Fruit fly (Drosophila melanogaster): ENCODE results near the gene CG6761.
A peak's percentile ranks its signal among the peaks of the same experiment; 100 is the strongest.

Gene CG6761

DNA sequence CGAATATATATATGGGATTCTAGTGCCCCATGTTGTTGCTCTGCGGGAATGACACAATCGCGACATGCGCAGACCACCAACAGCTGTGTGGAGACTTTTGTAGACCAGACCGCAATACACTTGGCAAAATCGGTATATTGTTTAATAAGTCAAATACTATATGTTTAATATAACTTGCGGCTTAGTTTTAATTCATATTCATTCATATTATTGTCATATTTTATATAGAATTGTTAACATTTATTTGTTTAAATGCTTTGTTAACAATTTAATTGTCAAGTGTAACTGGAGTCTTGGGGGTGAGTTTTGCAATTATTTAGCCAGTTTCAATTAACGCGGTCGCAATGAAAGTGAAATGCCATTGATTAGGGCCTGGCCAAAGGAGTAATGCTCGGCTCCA, 36.2 kb upstream of the CG6761 start (continued):
- TF ChIP-seq ac (GFP tag; optimal IDR thresholded peaks at IDR 0.05) = no peak
- no peak for TF ChIP-seq CG7928 (GFP tag; optimal IDR thresholded peaks at IDR 0.05)
- TF ChIP-seq D19A (tag; optimal IDR thresholded peaks at IDR 0.05) = no peak
- peak; percentile 54; the same call in 1 of the 2 replicates for TF ChIP-seq CG31441 (GFP tag; IDR thresholded peaks at IDR 0.05)
- peak; percentile 8 for TF ChIP-seq Sox102F (GFP tag; optimal IDR thresholded peaks at IDR 0.05)
- TF ChIP-seq CG17385 (GFP tag; optimal IDR thresholded peaks at IDR 0.05) = no peak
- TF ChIP-seq CG3281 (GFP tag; optimal IDR thresholded peaks at IDR 0.05) = peak; percentile 6
- peak; percentile 52 for TF ChIP-seq row (GFP tag; IDR thresholded peaks at IDR 0.05)
- TF ChIP-seq CG11456 (GFP tag; IDR thresholded peaks at IDR 0.05) = no peak
- peak; percentile 35; the same call in 1 of the 2 replicates for TF ChIP-seq E2f1 (GFP tag; IDR thresholded peaks at IDR 0.05)
- no peak for TF ChIP-seq CG9437 (GFP tag; optimal IDR thresholded peaks at IDR 0.05)
- peak; percentile 42 for TF ChIP-seq CG18599 (GFP tag; optimal IDR thresholded peaks at IDR 0.05)
- TF ChIP-seq Hmr (GFP tag; optimal IDR thresholded peaks at IDR 0.05) = peak; percentile 46
- TF ChIP-seq az2 (GFP tag; optimal IDR thresholded peaks at IDR 0.05) = no peak
- TF ChIP-seq CG13123 (GFP tag; optimal IDR thresholded peaks at IDR 0.05) = no peak
- TF ChIP-seq sob (GFP tag; IDR thresholded peaks at IDR 0.05) = 0 out of 2 replicates have a peak, but pooled peaks have one; percentile 25
- TF ChIP-seq CG17361 (GFP tag; IDR thresholded peaks at IDR 0.05) = peak; percentile 65
- no peak for TF ChIP-seq zen2 (GFP tag; IDR thresholded peaks at IDR 0.05; ENCODE audit: partially characterized antibody)
- peak; percentile 28 for TF ChIP-seq CG17359 (tag; optimal IDR thresholded peaks at IDR 0.05)
- TF ChIP-seq eve (GFP tag; optimal IDR thresholded peaks at IDR 0.05) = no peak
- no peak for TF ChIP-seq Dp (GFP tag; optimal IDR thresholded peaks at IDR 0.05)
- TF ChIP-seq CG17829 (tag; optimal IDR thresholded peaks at IDR 0.05) = peak; percentile 40
- TF ChIP-seq CG10979 (tag; optimal IDR thresholded peaks at IDR 0.05) = peak; percentile 4
- no peak for TF ChIP-seq YL-1 (GFP tag; optimal IDR thresholded peaks at IDR 0.05)
- TF ChIP-seq CG17186 (GFP tag; optimal IDR thresholded peaks at IDR 0.05) = no peak
- TF ChIP-seq CG6765 (GFP tag; optimal IDR thresholded peaks at IDR 0.05) = no peak
- no peak for TF ChIP-seq stwl (tag; optimal IDR thresholded peaks at IDR 0.05)
- TF ChIP-seq Xrp1 (GFP tag; IDR thresholded peaks at IDR 0.05) = peak; percentile 17; the same call in 1 of the 2 replicates
- TF ChIP-seq CG11247 (GFP tag; IDR thresholded peaks at IDR 0.05) = no peak
- no peak for TF ChIP-seq grn (GFP tag; optimal IDR thresholded peaks at IDR 0.05)
- peak; percentile 26 for TF ChIP-seq cwo (GFP tag; optimal IDR thresholded peaks at IDR 0.05)
- peak; percentile 60 for TF ChIP-seq CG6689 (GFP tag; IDR thresholded peaks at IDR 0.05)
- peak; percentile 3 for TF ChIP-seq nau (GFP tag; optimal IDR thresholded peaks at IDR 0.05)
- TF ChIP-seq Ptx1 (GFP tag; IDR thresholded peaks at IDR 0.05) = no peak
- TF ChIP-seq pho (GFP tag; optimal IDR thresholded peaks at IDR 0.05) = no peak
- TF ChIP-seq CG12219 (GFP tag; optimal IDR thresholded peaks at IDR 0.05) = no peak
- no peak for TF ChIP-seq Mad (GFP tag; optimal IDR thresholded peaks at IDR 0.05)
- TF ChIP-seq yki (optimal IDR thresholded peaks at IDR 0.05) = no peak
- TF ChIP-seq Optix (GFP tag; IDR thresholded peaks at IDR 0.05) = no peak
- peak; percentile 12 for TF ChIP-seq CG12071 (GFP tag; optimal IDR thresholded peaks at IDR 0.05)
- no peak for TF ChIP-seq CG42726 (GFP tag; IDR thresholded peaks at IDR 0.05; ENCODE audit: partially characterized antibody)
- TF ChIP-seq CG9817 (tag; optimal IDR thresholded peaks at IDR 0.05) = no peak
- TF ChIP-seq CG7556 (GFP tag; optimal IDR thresholded peaks at IDR 0.05) = peak; percentile 60
- TF ChIP-seq BtbVII (GFP tag; optimal IDR thresholded peaks at IDR 0.05) = peak; percentile 5
- TF ChIP-seq fru (optimal IDR thresholded peaks at IDR 0.05) = no peak
- TF ChIP-seq gcm2 (GFP tag; optimal IDR thresholded peaks at IDR 0.05) = no peak
- TF ChIP-seq CG11504 (tag; optimal IDR thresholded peaks at IDR 0.05) = peak; percentile 51
- TF ChIP-seq CG12391 (tag; optimal IDR thresholded peaks at IDR 0.05) = no peak
- no peak for TF ChIP-seq wdn (GFP tag; IDR thresholded peaks at IDR 0.05)
- TF ChIP-seq lab (GFP tag; optimal IDR thresholded peaks at IDR 0.05) = peak; percentile 13
- peak; percentile 25 for TF ChIP-seq Fer1 (GFP tag; optimal IDR thresholded peaks at IDR 0.05)
